Worm (Caenorhabditis elegans): Measurements from ENCODE around the gene F38B7.10.

DNA sequence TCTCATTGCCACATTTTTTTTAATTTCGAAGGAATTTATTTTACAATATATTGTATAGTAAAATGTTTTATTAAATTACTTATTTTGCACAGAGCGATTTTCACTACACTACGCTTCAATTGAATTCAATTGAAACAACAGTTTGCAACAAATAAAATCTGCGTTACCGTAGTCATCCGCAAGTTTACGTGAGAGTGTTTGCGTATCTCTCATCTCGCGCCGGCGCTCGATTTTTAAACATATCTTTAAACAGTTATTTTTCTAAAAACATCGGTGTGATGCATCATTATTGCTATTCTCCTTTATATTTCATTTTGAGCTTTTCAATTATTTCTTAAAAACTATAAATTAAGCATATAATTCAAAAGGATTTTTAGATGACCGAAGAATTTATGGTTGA lies 8.9 kb downstream of the F38B7.10 start, which contains the start of gene duo-1:
- TF ChIP-seq zag-1 (tag; optimal IDR thresholded peaks at IDR 0.05) (no peak), fos-1 (tag; optimal IDR thresholded peaks at IDR 0.05) (no peak), ceh-28 (tag; optimal IDR thresholded peaks at IDR 0.05) (no peak), snpc-1.2 (GFP tag; IDR thresholded peaks at IDR 0.05) (no peak), sdz-12 (GFP tag; optimal IDR thresholded peaks at IDR 0.05) (no peak), lin-13 (GFP tag; optimal IDR thresholded peaks at IDR 0.05) (no peak)
